Fruit fly (Drosophila melanogaster): ENCODE data around the gene PolG1.
A peak's percentile ranks its signal among the peaks of the same experiment; 100 is the strongest.

The PolG1 gene

DNA sequence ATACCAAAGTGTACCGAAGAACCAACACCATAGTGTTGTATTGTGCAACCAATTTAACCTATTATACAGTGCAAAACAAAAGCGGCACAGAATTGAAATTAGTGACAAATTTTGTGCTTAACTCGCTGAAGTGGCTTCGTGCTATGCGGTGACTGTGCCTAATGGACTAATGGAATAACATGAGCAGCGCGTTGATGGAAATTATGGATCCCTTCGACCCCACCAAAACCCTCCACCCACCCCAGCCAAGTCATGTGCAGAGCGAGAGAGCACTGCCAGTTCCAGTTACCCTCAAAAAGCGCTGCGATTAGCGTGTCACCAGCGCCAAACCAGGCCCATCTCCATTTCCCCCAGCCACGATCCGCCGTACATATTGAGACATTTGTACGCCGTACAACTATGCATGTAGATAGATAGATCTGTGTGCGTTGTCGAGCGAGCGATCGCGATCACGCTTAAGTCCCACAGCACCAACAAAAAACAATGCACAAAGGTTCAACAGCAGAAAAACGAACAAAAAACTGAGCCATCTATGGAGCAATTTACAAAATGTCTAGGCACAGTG, 25.4 kb downstream of the PolG1 start:
- TF ChIP-seq CG14711 (tag; optimal IDR thresholded peaks at IDR 0.05): no peak
- peak; percentile 51 for TF ChIP-seq cic (GFP tag; optimal IDR thresholded peaks at IDR 0.05)
- peak; percentile 58 for TF ChIP-seq CG12768 (GFP tag; optimal IDR thresholded peaks at IDR 0.05)
- TF ChIP-seq kay (GFP tag; ENCODE audit: borderline replicate concordance): no peak
- TF ChIP-seq Mnt (GFP tag; optimal IDR thresholded peaks at IDR 0.05): peak; percentile 35

DNA sequence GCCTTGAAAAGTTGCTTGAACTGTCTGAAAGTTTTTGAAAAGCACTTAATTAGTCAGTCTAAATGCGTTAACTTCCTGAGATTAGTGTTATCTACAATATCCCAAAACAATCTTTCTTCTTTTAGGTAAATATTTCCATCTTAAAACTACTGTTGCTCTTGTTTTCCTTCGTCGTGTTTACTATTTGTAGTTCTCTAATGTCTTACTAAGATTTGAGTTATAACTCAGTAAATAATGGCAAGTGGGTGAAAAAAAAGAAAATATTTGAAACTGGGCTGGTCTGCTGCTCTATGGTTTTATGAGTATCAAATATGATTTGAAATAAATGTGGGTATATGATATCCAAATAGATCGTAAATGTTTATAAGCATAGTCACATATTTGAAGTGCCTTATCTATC, 26.4 kb downstream of the PolG1 start:
- TF ChIP-seq cic (GFP tag; optimal IDR thresholded peaks at IDR 0.05) (peak; percentile 60), cnc (optimal IDR thresholded peaks at IDR 0.05) (no peak), kay (GFP tag; ENCODE audit: borderline replicate concordance) (no peak), Hr96 (GFP tag; optimal IDR thresholded peaks at IDR 0.05) (no peak), CG7101 (tag; optimal IDR thresholded peaks at IDR 0.05) (peak; percentile 61), CG7045 (GFP tag; optimal IDR thresholded peaks at IDR 0.05) (peak; percentile 47), Clk (GFP tag; optimal IDR thresholded peaks at IDR 0.05) (no peak), CG5204 (GFP tag; optimal IDR thresholded peaks at IDR 0.05) (no peak), CG11617 (GFP tag; optimal IDR thresholded peaks at IDR 0.05) (no peak), Mnt (GFP tag; optimal IDR thresholded peaks at IDR 0.05) (no peak), pad (GFP tag; optimal IDR thresholded peaks at IDR 0.05) (no peak), Crg-1 (GFP tag; optimal IDR thresholded peaks at IDR 0.05) (peak; percentile 12), CG12768 (GFP tag; optimal IDR thresholded peaks at IDR 0.05) (peak; percentile 16), toe (GFP tag; optimal IDR thresholded peaks at IDR 0.05) (no peak), CG33017 (tag; optimal IDR thresholded peaks at IDR 0.05) (peak; percentile 40), bab1 (GFP tag; optimal IDR thresholded peaks at IDR 0.05) (no peak), ovo (GFP tag; optimal IDR thresholded peaks at IDR 0.05) (no peak), tj (GFP tag; optimal IDR thresholded peaks at IDR 0.05) (no peak), CG14711 (tag; optimal IDR thresholded peaks at IDR 0.05) (no peak), CG1620 (GFP tag; optimal IDR thresholded peaks at IDR 0.05) (no peak)

DNA sequence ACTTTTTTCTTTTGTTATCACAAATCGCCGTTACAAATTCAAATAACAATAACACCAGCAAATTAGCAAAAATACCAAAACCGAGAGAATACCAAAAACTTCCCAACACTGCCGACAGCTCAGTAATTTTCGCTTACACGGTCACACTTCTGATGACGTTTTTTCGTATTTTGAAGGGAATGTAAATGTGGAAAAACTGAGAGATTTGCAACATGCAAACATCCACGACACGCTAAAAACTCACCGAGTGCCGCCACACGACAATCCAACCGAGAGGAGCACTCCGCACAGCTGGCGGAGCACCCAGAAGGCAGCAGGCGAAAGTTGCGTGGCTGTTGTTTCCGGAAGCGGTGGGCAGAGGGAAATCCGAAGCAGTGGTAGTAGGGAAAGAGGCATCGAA, 34.2 kb downstream of the PolG1 start, which contains the start of gene Sec71:
Gene Sec71 (plus strand): TSS at position 117 of the 400 bp plus-strand sequence.
- no peak for TF ChIP-seq CG11617 (GFP tag; optimal IDR thresholded peaks at IDR 0.05)
- TF ChIP-seq CG7101 (tag; optimal IDR thresholded peaks at IDR 0.05): peak; percentile 33
- peak; percentile 37 for TF ChIP-seq tj (GFP tag; optimal IDR thresholded peaks at IDR 0.05)
- TF ChIP-seq cic (GFP tag; optimal IDR thresholded peaks at IDR 0.05): peak; percentile 2
- TF ChIP-seq Crg-1 (GFP tag; optimal IDR thresholded peaks at IDR 0.05): no peak
- peak; percentile 52 for TF ChIP-seq bab1 (GFP tag; optimal IDR thresholded peaks at IDR 0.05)

DNA sequence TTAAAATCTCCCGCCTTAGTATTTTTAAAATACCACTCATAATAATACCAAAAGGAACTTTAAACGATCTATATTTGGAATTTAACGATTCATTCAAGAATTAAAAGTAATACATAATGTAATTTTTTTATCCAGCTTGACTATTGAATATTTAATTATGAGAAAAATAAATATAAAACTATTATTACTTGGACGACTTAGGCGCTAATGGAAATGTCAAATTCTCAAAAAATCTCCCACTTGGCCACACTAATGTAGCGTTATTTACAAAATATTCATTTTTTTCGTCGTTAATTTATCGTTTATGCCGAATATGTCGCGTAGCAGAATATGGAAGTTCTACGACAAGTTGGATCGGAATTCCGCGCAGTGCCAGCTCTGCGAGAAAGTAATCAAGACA, 36.9 kb downstream of the PolG1 start, which contains the start of gene CG16863:
Gene CG16863 (plus strand): TSS at position 245 of the 400 bp plus-strand sequence.
- no peak for TF ChIP-seq CG7101 (tag; optimal IDR thresholded peaks at IDR 0.05)
- TF ChIP-seq Clk (GFP tag; optimal IDR thresholded peaks at IDR 0.05): no peak
- no peak for TF ChIP-seq pad (GFP tag; optimal IDR thresholded peaks at IDR 0.05)
- TF ChIP-seq tj (GFP tag; optimal IDR thresholded peaks at IDR 0.05): no peak
- no peak for TF ChIP-seq bab1 (GFP tag; optimal IDR thresholded peaks at IDR 0.05)
- TF ChIP-seq CG12768 (GFP tag; optimal IDR thresholded peaks at IDR 0.05): no peak
- TF ChIP-seq Mnt (GFP tag; optimal IDR thresholded peaks at IDR 0.05): no peak
- no peak for TF ChIP-seq cnc (optimal IDR thresholded peaks at IDR 0.05)
- TF ChIP-seq CG7045 (GFP tag; optimal IDR thresholded peaks at IDR 0.05): no peak
- TF ChIP-seq CG33017 (tag; optimal IDR thresholded peaks at IDR 0.05): no peak
- no peak for TF ChIP-seq ovo (GFP tag; optimal IDR thresholded peaks at IDR 0.05)
- TF ChIP-seq cic (GFP tag; optimal IDR thresholded peaks at IDR 0.05): no peak
- no peak for TF ChIP-seq CG11617 (GFP tag; optimal IDR thresholded peaks at IDR 0.05)
- no peak for TF ChIP-seq toe (GFP tag; optimal IDR thresholded peaks at IDR 0.05)
- TF ChIP-seq Hr96 (GFP tag; optimal IDR thresholded peaks at IDR 0.05): no peak
- TF ChIP-seq Crg-1 (GFP tag; optimal IDR thresholded peaks at IDR 0.05): no peak
- TF ChIP-seq CG5204 (GFP tag; optimal IDR thresholded peaks at IDR 0.05): no peak
- TF ChIP-seq CG14711 (tag; optimal IDR thresholded peaks at IDR 0.05): no peak

DNA sequence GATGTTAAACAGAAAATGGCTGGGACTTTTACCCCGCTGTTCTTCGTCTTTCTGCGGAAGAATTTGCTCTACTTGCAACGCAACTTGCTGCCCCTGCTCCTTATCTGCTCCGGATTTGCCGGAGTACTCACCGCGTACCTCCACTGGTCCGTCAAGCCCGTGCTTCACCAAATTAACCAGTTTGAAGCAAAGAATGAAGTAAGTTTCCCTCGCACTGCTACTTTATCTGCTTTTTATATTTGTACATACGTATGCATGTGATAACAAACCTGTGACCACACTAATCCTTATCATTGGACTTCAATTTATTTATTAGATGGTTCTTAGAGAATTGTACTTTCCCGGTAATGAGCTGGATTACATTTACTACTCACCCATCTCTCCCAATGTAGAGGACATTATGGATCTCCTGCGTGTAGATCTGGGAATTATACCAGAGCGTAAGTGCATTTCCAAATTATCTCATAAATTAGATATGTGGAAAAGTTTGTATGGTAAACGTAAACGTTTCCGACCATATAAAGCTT, 43.4 kb downstream of the PolG1 start, which contains the start of gene CG16890:
Gene CG16890 (minus strand): TSS at position 184 of the 527 bp plus-strand sequence.
- no peak for TF ChIP-seq Crg-1 (GFP tag; optimal IDR thresholded peaks at IDR 0.05)
- TF ChIP-seq cic (GFP tag; optimal IDR thresholded peaks at IDR 0.05): peak; percentile 59

DNA sequence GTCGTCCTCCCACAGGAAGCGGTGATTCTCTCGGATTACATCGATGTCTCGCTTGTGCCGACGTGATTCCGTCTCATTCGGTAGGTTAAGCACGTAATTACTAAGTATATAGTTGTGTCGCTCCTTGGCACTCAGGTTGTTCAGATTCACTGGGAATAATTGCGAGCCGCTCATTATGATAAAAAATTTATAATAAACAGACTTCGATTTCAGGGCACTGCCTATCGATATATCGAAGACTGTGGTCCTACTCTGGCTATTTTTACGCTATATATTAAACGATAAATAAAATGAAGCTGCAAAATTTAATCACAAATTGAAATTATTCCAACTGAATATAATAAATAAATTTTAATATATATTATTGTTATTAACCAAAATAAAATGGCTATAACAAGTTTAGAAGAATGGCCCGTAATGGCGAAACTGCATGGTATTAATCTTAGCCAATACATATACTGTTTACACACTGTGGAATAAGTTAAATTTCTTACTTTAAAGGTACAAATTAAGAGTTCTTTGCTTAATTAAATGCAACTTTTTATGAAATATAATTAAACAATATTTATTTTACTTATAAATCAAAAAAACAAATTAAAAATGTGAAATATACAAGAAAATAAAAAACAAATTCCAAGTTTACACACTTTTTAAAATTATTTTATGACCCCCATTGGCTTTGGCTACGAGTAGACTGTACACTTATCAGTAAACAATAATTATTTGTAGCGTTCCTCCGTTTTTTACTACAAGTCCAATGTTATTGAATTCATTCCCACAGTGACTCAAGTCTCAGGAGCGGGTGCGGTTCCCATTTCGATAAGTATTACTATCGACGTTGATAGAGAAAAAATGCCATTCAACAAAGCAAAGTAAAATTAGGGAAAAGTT, 44.1 kb downstream of the PolG1 start, which contains the start of gene Eato:
Gene Eato (plus strand): TSS at position 821 of the 891 bp plus-strand sequence.
- no peak for TF ChIP-seq CG5204 (GFP tag; optimal IDR thresholded peaks at IDR 0.05)
- peak; percentile 2 for TF ChIP-seq pad (GFP tag; optimal IDR thresholded peaks at IDR 0.05)
- TF ChIP-seq bab1 (GFP tag; optimal IDR thresholded peaks at IDR 0.05): peak; percentile 20
- TF ChIP-seq CG7101 (tag; optimal IDR thresholded peaks at IDR 0.05): peak; percentile 27
- TF ChIP-seq Crg-1 (GFP tag; optimal IDR thresholded peaks at IDR 0.05): no peak
- no peak for TF ChIP-seq Mnt (GFP tag; optimal IDR thresholded peaks at IDR 0.05)
- TF ChIP-seq CG33017 (tag; optimal IDR thresholded peaks at IDR 0.05): no peak
- no peak for TF ChIP-seq cnc (optimal IDR thresholded peaks at IDR 0.05)
- no peak for TF ChIP-seq kay (GFP tag; ENCODE audit: borderline replicate concordance)
- TF ChIP-seq CG1620 (GFP tag; optimal IDR thresholded peaks at IDR 0.05): no peak
- TF ChIP-seq CG11617 (GFP tag; optimal IDR thresholded peaks at IDR 0.05): peak; percentile 48
- TF ChIP-seq toe (GFP tag; optimal IDR thresholded peaks at IDR 0.05): no peak
- TF ChIP-seq CG7045 (GFP tag; optimal IDR thresholded peaks at IDR 0.05): no peak
- TF ChIP-seq cic (GFP tag; optimal IDR thresholded peaks at IDR 0.05): no peak
- no peak for TF ChIP-seq Clk (GFP tag; optimal IDR thresholded peaks at IDR 0.05)
- no peak for TF ChIP-seq Hr96 (GFP tag; optimal IDR thresholded peaks at IDR 0.05)
